Fruit fly (Drosophila melanogaster): ENCODE measurements around the gene CG5515.

CG5515 gene

DNA sequence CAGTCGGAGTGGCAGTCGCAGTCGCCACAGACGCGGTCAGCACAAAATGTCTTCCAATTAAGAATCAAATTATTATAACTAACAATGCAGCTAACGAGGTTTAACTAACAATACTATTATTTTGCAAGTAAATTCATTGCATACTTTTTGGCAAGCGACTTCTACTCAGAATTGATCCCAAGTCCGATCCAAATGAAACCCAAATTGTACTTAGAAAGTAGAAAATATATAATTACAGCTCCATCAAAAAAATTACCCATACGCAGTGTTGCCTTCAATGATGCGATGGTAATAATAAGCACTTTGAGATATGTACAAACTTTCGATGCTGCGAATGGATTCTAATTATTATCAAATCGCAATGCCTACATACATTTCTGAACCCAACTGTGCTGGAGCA, 44.9 kb downstream of the CG5515 start (continued):
- TF ChIP-seq fkh (GFP tag; optimal IDR thresholded peaks at IDR 0.05) (no peak), CG32006 (GFP tag; optimal IDR thresholded peaks at IDR 0.05) (peak; percentile 75), CG10631 (GFP tag; optimal IDR thresholded peaks at IDR 0.05) (peak; percentile 61), CG8119 (GFP tag; IDR thresholded peaks at IDR 0.05) (peak; percentile 64; the same call in 2 of the 3 replicates), esn (GFP tag; optimal IDR thresholded peaks at IDR 0.05) (peak; percentile 59), fd59A (GFP tag; optimal IDR thresholded peaks at IDR 0.05) (peak; percentile 61), topi (GFP tag; optimal IDR thresholded peaks at IDR 0.05) (peak; percentile 48), CG6792 (GFP tag; optimal IDR thresholded peaks at IDR 0.05) (peak; percentile 54), Eip93F (GFP tag; optimal IDR thresholded peaks at IDR 0.05) (no peak), vri (GFP tag; optimal IDR thresholded peaks at IDR 0.05) (no peak), pdm3 (GFP tag; optimal IDR thresholded peaks at IDR 0.05) (peak; percentile 49), CG15336 (GFP tag; IDR thresholded peaks at IDR 0.05) (peak; percentile 36), Lpt (GFP tag; optimal IDR thresholded peaks at IDR 0.05) (no peak), net (GFP tag; optimal IDR thresholded peaks at IDR 0.05) (peak; percentile 23), dsx (GFP tag; optimal IDR thresholded peaks at IDR 0.05; ENCODE audit: poor library complexity, severe bottlenecking) (no peak), OdsH (GFP tag; optimal IDR thresholded peaks at IDR 0.05) (peak; percentile 57), CG6854 (GFP tag; optimal IDR thresholded peaks at IDR 0.05) (no peak), CG8632 (GFP tag; optimal IDR thresholded peaks at IDR 0.05) (peak; percentile 45), Hr38 (GFP tag; optimal IDR thresholded peaks at IDR 0.05) (no peak), Sox15 (GFP tag; optimal IDR thresholded peaks at IDR 0.05) (peak; percentile 8), Eip78C (GFP tag) (peak; percentile 90), fd85E (GFP tag; optimal IDR thresholded peaks at IDR 0.05) (no peak), dac (GFP tag; optimal IDR thresholded peaks at IDR 0.05) (peak; percentile 31)

dm6 chr3R:24143372-24143771, 45.3 kb downstream of the CG5515 start:
- no peak for TF ChIP-seq Eip93F (GFP tag; optimal IDR thresholded peaks at IDR 0.05)
- no peak for TF ChIP-seq fd59A (GFP tag; optimal IDR thresholded peaks at IDR 0.05)

- TF ChIP-seq Eip93F (GFP tag; optimal IDR thresholded peaks at IDR 0.05), result peak; percentile 47
- peak; percentile 85 for TF ChIP-seq Met (GFP tag; optimal IDR thresholded peaks at IDR 0.05)
- peak; percentile 67 for TF ChIP-seq dac (GFP tag; optimal IDR thresholded peaks at IDR 0.05)
- peak; percentile 91 for TF ChIP-seq CG10631 (GFP tag; optimal IDR thresholded peaks at IDR 0.05)
- TF ChIP-seq CG32006 (GFP tag; optimal IDR thresholded peaks at IDR 0.05), result peak; percentile 85
- TF ChIP-seq CG31627 (GFP tag; optimal IDR thresholded peaks at IDR 0.05), result peak; percentile 80
- peak; percentile 70 for TF ChIP-seq CG11294 (GFP tag; IDR thresholded peaks at IDR 0.05)
- TF ChIP-seq CG6163 (GFP tag; IDR thresholded peaks at IDR 0.05), result peak; percentile 94
- no peak for TF ChIP-seq Hr38 (GFP tag; optimal IDR thresholded peaks at IDR 0.05)
- TF ChIP-seq eg (GFP tag; IDR thresholded peaks at IDR 0.05), result peak; percentile 86
- no peak for TF ChIP-seq fkh (GFP tag; optimal IDR thresholded peaks at IDR 0.05)
- peak; percentile 84 for TF ChIP-seq CG1621 (tag; optimal IDR thresholded peaks at IDR 0.05)
- TF ChIP-seq CG6854 (GFP tag; optimal IDR thresholded peaks at IDR 0.05), result peak; percentile 21
- peak; percentile 69 for TF ChIP-seq Lpt (GFP tag; optimal IDR thresholded peaks at IDR 0.05)
- peak; percentile 87 for TF ChIP-seq dsx (GFP tag; optimal IDR thresholded peaks at IDR 0.05; ENCODE audit: poor library complexity, severe bottlenecking)
- peak; percentile 68 for TF ChIP-seq CG4318 (GFP tag; optimal IDR thresholded peaks at IDR 0.05)
- TF ChIP-seq ss (GFP tag; optimal IDR thresholded peaks at IDR 0.05), result peak; percentile 86 to 92
- peak; percentile 87 for TF ChIP-seq CG10669 (GFP tag; optimal IDR thresholded peaks at IDR 0.05)
- TF ChIP-seq salr (GFP tag; optimal IDR thresholded peaks at IDR 0.05), result peak; percentile 59 to 77
- peak; percentile 76 for TF ChIP-seq Sox15 (GFP tag; optimal IDR thresholded peaks at IDR 0.05)
- TF ChIP-seq Smox (GFP tag; optimal IDR thresholded peaks at IDR 0.05), result peak; percentile 73
- peak; percentile 79 for TF ChIP-seq vri (GFP tag; optimal IDR thresholded peaks at IDR 0.05)
- TF ChIP-seq spab (GFP tag; optimal IDR thresholded peaks at IDR 0.05), result peak; percentile 87
- peak; percentile 61 for TF ChIP-seq Gug (GFP tag; IDR thresholded peaks at IDR 0.05)
- peak; percentile 83 for TF ChIP-seq Hr39 (GFP tag; optimal IDR thresholded peaks at IDR 0.05)
- peak; percentile 85 for TF ChIP-seq pdm3 (GFP tag; optimal IDR thresholded peaks at IDR 0.05)
- peak; percentile 49 for TF ChIP-seq Blimp-1 (GFP tag; optimal IDR thresholded peaks at IDR 0.05)
- TF ChIP-seq esn (GFP tag; optimal IDR thresholded peaks at IDR 0.05), result peak; percentile 87
- TF ChIP-seq fd59A (GFP tag; optimal IDR thresholded peaks at IDR 0.05), result peak; percentile 86
- peak; percentile 91 for TF ChIP-seq CG3919 (GFP tag; optimal IDR thresholded peaks at IDR 0.05)
- peak; percentile 83 for TF ChIP-seq topi (GFP tag; optimal IDR thresholded peaks at IDR 0.05)
- TF ChIP-seq CG9139 (GFP tag; optimal IDR thresholded peaks at IDR 0.05), result peak; percentile 82
- peak; percentile 96 for TF ChIP-seq Eip78C (GFP tag)
- peak; percentile 62 for TF ChIP-seq fd85E (GFP tag; optimal IDR thresholded peaks at IDR 0.05)
- TF ChIP-seq CG11902 (GFP tag; optimal IDR thresholded peaks at IDR 0.05), result peak; percentile 84
- peak; percentile 84 for TF ChIP-seq acj6 (GFP tag; optimal IDR thresholded peaks at IDR 0.05)
- peak; percentile 77 for TF ChIP-seq CG34406 (GFP tag; optimal IDR thresholded peaks at IDR 0.05)
- peak; percentile 90 for TF ChIP-seq Eip75B (GFP tag; optimal IDR thresholded peaks at IDR 0.05)
- peak; percentile 82 for TF ChIP-seq CG8319 (GFP tag; optimal IDR thresholded peaks at IDR 0.05)
These were observed 45.7 kb downstream of the CG5515 start for dm6 chr3R:24142971-24143370.
